Worm (Caenorhabditis elegans) whole organism, mixed stage, embryonic: ENCODE data around the gene gst-38.

Experiments
- elt-1 ChIP-seq: sonication (generic microtip); optimal IDR thresholded peaks from 2 replicates; lab custom pipeline; 2017; ENCODE audit warnings: missing genetic modification characterization, mild to moderate bottlenecking, missing compliant biosample characterization, antibody characterized with exemption, moderate library complexity, borderline replicate concordance; ENCODE audit not compliant: insufficient read depth
- lin-13 ChIP-seq: fragments of 150-350 bp; optimal IDR thresholded peaks from 2 replicates; lab custom pipeline; 2014; ENCODE audit warnings: missing biosample characterization, missing genetic modification characterization
- nhr-237 ChIP-seq: fragments of 150-350 bp; optimal IDR thresholded peaks from 2 replicates; lab custom pipeline; 2014; ENCODE audit warnings: missing biosample characterization, missing genetic modification characterization
- pha-4 ChIP-seq: fragments of 150-350 bp; optimal IDR thresholded peaks from 2 replicates; lab custom pipeline; 2018; ENCODE audit warnings: missing biosample characterization, missing genetic modification reagents, missing genetic modification characterization
- snpc-4 ChIP-seq: fragments of 150-350 bp; optimal IDR thresholded peaks from 2 replicates; lab custom pipeline; 2014; ENCODE audit warnings: missing biosample characterization, missing genetic modification characterization
- sptf-1 ChIP-seq: sonication (generic microtip); optimal IDR thresholded peaks from 2 replicates; lab custom pipeline; 2017; ENCODE audit warnings: mild to moderate bottlenecking, missing genetic modification characterization, moderate library complexity, missing compliant biosample characterization
- unc-39 ChIP-seq: fragments of 150-350 bp; optimal IDR thresholded peaks from 2 replicates; lab custom pipeline; 2014; ENCODE audit warnings: missing biosample characterization, missing genetic modification characterization
- zip-8 ChIP-seq: fragments of 150-350 bp; optimal IDR thresholded peaks from 2 replicates; lab custom pipeline; 2014; ENCODE audit warnings: missing biosample characterization, missing genetic modification characterization

DNA sequence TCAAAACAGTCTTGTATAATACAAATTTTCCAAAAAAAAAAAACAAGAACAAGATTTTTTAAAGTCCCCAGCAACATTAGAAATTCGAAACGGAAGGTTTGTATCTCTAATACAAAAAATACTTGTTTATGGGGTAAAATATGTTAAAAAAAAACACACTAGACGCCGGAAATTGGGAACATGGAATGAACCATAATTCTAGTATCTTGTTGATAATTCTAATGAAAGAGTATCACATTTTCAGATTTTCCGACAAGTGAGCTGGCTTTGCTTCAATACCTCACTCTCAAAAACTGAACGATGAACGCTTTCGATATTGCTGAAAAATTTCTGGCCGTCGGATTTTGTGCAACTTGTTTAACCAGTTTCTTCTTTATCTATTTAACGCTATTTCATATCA, 18.2 kb downstream of the gst-38 start, which contains the start of gene str-60:
- TF ChIP-seq pha-4 (tag; lab: Kevin White, UChicago) (no peak), unc-39 (no peak), zip-8 (tag; lab: Kevin White, UChicago) (no peak), elt-1 (no peak), sptf-1 (no peak), nhr-237 (tag; lab: Kevin White, UChicago) (no peak), snpc-4 (no peak), lin-13 (tag; lab: Kevin White, UChicago) (no peak)
